Worm (Caenorhabditis elegans): ENCODE measurements around the gene srab-6.

DNA sequence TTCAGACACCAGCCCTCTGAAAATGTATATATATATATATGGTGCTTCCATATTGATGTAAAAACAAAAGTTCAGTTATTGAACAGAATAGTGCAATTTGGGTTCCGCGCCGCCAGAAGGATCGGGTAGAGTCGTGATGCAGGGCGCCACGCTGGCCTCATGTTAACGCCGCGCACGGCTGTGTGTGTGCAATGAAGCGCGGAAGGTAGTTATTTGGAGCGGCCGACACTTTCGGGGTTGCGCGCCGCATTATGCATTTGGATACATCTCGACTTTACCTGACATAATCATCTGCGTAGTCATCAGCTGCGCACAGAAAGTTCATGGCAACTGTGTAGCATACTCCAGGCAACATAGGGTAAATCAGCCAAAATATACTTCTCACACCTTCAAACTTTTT, 45.0 kb downstream of the srab-6 start:
- TF ChIP-seq snpc-4 (tag; optimal IDR thresholded peaks at IDR 0.05) (no peak), flh-1 (GFP tag; optimal IDR thresholded peaks at IDR 0.05) (no peak), unc-62 (GFP tag; optimal IDR thresholded peaks at IDR 0.05) (no peak), unc-39 (tag; optimal IDR thresholded peaks at IDR 0.05) (no peak), unc-120 (tag; optimal IDR thresholded peaks at IDR 0.05; ENCODE audit: poor library complexity, severe bottlenecking) (no peak), mab-5 (tag; optimal IDR thresholded peaks at IDR 0.05) (no peak), elt-3 (tag; optimal IDR thresholded peaks at IDR 0.05) (no peak), ztf-11 (tag; optimal IDR thresholded peaks at IDR 0.05) (no peak), bed-3 (GFP tag; optimal IDR thresholded peaks at IDR 0.05) (no peak), pha-4 (tag; optimal IDR thresholded peaks at IDR 0.05) (no peak), tbx-8 (GFP tag; optimal IDR thresholded peaks at IDR 0.05) (no peak), nhr-12 (tag; optimal IDR thresholded peaks at IDR 0.05) (no peak)

All from whole organism, mixed stage, embryonic.